Fruit fly (Drosophila melanogaster) whole organism, embryonic: ENCODE data around the gene CG14153.

Experiments
- Aef1 ChIP-seq: fragments of 200-800 bp; sonication (Bioruptor generic); IDR thresholded peaks from 3 replicates; pipeline ENCODE4 v1.3.6; 2022; ENCODE audit warnings: missing biosample characterization, missing genetic modification characterization
- B-H2 ChIP-seq: fragments of 200-800 bp; sonication (Bioruptor generic); optimal IDR thresholded peaks from 2 replicates; lab custom pipeline; 2018; ENCODE audit warnings: missing biosample characterization, mild to moderate bottlenecking, missing genetic modification characterization
- CG10209 ChIP-seq: fragments of 200-800 bp; sonication (Bioruptor generic); optimal IDR thresholded peaks from 3 replicates; lab custom pipeline; 2017; ENCODE audit warnings: missing biosample characterization, mild to moderate bottlenecking, missing genetic modification characterization, missing genetic modification reagents
- CG1024 ChIP-seq: fragments of 200-800 bp; sonication (Bioruptor generic); IDR thresholded peaks from 2 replicates; pipeline ENCODE4 v1.3.6; 2022; ENCODE audit warnings: missing biosample characterization, missing genetic modification characterization
- CG10431 ChIP-seq: fragments of 200-800 bp; sonication (Bioruptor generic); optimal IDR thresholded peaks from 3 replicates; lab custom pipeline; 2018; ENCODE audit warnings: missing biosample characterization, mild to moderate bottlenecking, missing genetic modification characterization
- CG11560 ChIP-seq: fragments of 200-800 bp; sonication (Bioruptor generic); IDR thresholded peaks from 3 replicates; pipeline ENCODE4 v1.3.6; 2022; ENCODE audit warnings: missing biosample characterization, missing genetic modification characterization
- CG1233 ChIP-seq: fragments of 200-800 bp; sonication (Bioruptor generic); optimal IDR thresholded peaks from 4 replicates; lab custom pipeline; 2018; ENCODE audit warnings: missing biosample characterization, mild to moderate bottlenecking, missing genetic modification characterization
- CG14050 ChIP-seq: fragments of 200-800 bp; sonication (Bioruptor generic); IDR thresholded peaks from 3 replicates; pipeline ENCODE4 v1.3.6; 2022; ENCODE audit warnings: missing biosample characterization, missing genetic modification characterization
- CG14667 ChIP-seq: fragments of 200-800 bp; sonication (Bioruptor generic); IDR thresholded peaks from 2 replicates; pipeline ENCODE4 v1.3.6; 2022; ENCODE audit warnings: missing biosample characterization, missing genetic modification characterization
- CG16779 ChIP-seq: fragments of 200-800 bp; sonication (Bioruptor generic); IDR thresholded peaks from 2 replicates; pipeline ENCODE4 v1.3.6; 2022; ENCODE audit warnings: missing biosample characterization, missing genetic modification characterization
- CG17829 ChIP-seq: fragments of 200-800 bp; optimal IDR thresholded peaks from 2 replicates; lab custom pipeline; 2019; ENCODE audit warnings: missing biosample characterization, mild to moderate bottlenecking, missing genetic modification characterization, moderate library complexity
- CG18011 ChIP-seq: fragments of 200-800 bp; sonication (Bioruptor generic); optimal IDR thresholded peaks from 2 replicates; lab custom pipeline; 2017; ENCODE audit warnings: missing biosample characterization, missing genetic modification characterization, mild to moderate bottlenecking, moderate library complexity, missing genotype
- CG1832 ChIP-seq: fragments of 200-800 bp; sonication (Bioruptor generic); optimal IDR thresholded peaks from 2 replicates; lab custom pipeline; 2017; ENCODE audit warnings: missing biosample characterization, mild to moderate bottlenecking, missing genetic modification characterization, inconsistent platforms
- CG18476 ChIP-seq: fragments of 200-800 bp; sonication (Bioruptor generic); optimal IDR thresholded peaks from 2 replicates; lab custom pipeline; 2016; ENCODE audit warnings: missing biosample characterization, mild to moderate bottlenecking, missing genetic modification characterization
- CG18619 ChIP-seq: fragments of 200-800 bp; sonication (Bioruptor generic); optimal IDR thresholded peaks from 3 replicates; lab custom pipeline; 2017; ENCODE audit warnings: missing biosample characterization, mild to moderate bottlenecking, missing genetic modification characterization
- CG32532 ChIP-seq: fragments of 200-800 bp; sonication (Bioruptor generic); IDR thresholded peaks from 2 replicates; pipeline ENCODE4 v1.3.6; 2022; ENCODE audit warnings: missing biosample characterization, missing genetic modification characterization
- CG32767 ChIP-seq: fragments of 200-800 bp; sonication (Bioruptor generic); IDR thresholded peaks from 2 replicates; pipeline ENCODE4 v1.3.6; 2022; ENCODE audit warnings: missing biosample characterization, missing genetic modification characterization
- CG32772 ChIP-seq: fragments of 200-800 bp; sonication (Bioruptor generic); IDR thresholded peaks from 2 replicates; pipeline ENCODE4 v1.3.6; 2022; ENCODE audit warnings: missing biosample characterization, missing genetic modification characterization
- CG34422 ChIP-seq: fragments of 200-800 bp; sonication (Bioruptor generic); IDR thresholded peaks from 3 replicates; pipeline ENCODE4 v1.3.6; 2022; ENCODE audit warnings: missing biosample characterization, missing genetic modification characterization
- CG4360 ChIP-seq: fragments of 200-800 bp; sonication (Bioruptor generic); IDR thresholded peaks from 2 replicates; pipeline ENCODE4 v1.3.6; 2022; ENCODE audit warnings: missing biosample characterization, missing genetic modification characterization
- CG43689 ChIP-seq: fragments of 200-800 bp; sonication (Bioruptor generic); IDR thresholded peaks from 2 replicates; pipeline ENCODE4 v1.3.6; 2022; ENCODE audit warnings: missing biosample characterization, missing genetic modification characterization
- CG4617 ChIP-seq: fragments of 200-800 bp; sonication (Bioruptor generic); optimal IDR thresholded peaks from 3 replicates; lab custom pipeline; 2016; ENCODE audit warnings: missing biosample characterization, missing genetic modification characterization, borderline replicate concordance
- CG5180 ChIP-seq: fragments of 200-800 bp; sonication (Bioruptor generic); optimal IDR thresholded peaks from 3 replicates; lab custom pipeline; 2017; ENCODE audit warnings: missing biosample characterization, missing genetic modification characterization, mild to moderate bottlenecking, moderate library complexity, missing genetic modification reagents
- CG6254 ChIP-seq: fragments of 200-800 bp; sonication (Bioruptor generic); optimal IDR thresholded peaks from 3 replicates; lab custom pipeline; 2017; ENCODE audit warnings: mild to moderate bottlenecking, missing biosample characterization, missing genetic modification reagents, missing genetic modification characterization
- CG6654 ChIP-seq: fragments of 200-800 bp; sonication (Bioruptor generic); optimal IDR thresholded peaks from 2 replicates; lab custom pipeline; 2017; ENCODE audit warnings: missing biosample characterization, mild to moderate bottlenecking, missing genetic modification characterization
- CG7745 ChIP-seq: fragments of 200-800 bp; sonication (Bioruptor generic); optimal IDR thresholded peaks from 2 replicates; lab custom pipeline; 2018; ENCODE audit warnings: missing biosample characterization, mild to moderate bottlenecking, missing genetic modification characterization, moderate library complexity
- CG8765 ChIP-seq: fragments of 200-800 bp; sonication (Bioruptor generic); IDR thresholded peaks from 2 replicates; pipeline ENCODE4 v1.3.6; 2022; ENCODE audit warnings: missing biosample characterization, missing genetic modification characterization
- CG9609 ChIP-seq: fragments of 200-800 bp; sonication (Bioruptor generic); optimal IDR thresholded peaks from 3 replicates; lab custom pipeline; 2016; ENCODE audit warnings: missing biosample characterization, missing genetic modification characterization
- D ChIP-seq, 2 experiments: fragments of 200-800 bp in 1 of 2; fragments of >200 bp in 1 of 2; sonication (Bioruptor generic) in 1 of 2; optimal IDR thresholded peaks; 2 replicates in 1 of 2; 3 replicates in 1 of 2; lab custom pipeline; 2017; ENCODE audit warnings: mild to moderate bottlenecking in 1 of 2, missing biosample characterization in 1 of 2, missing genetic modification characterization in 1 of 2, missing genetic modification reagents in 1 of 2
- E2f1 ChIP-seq: fragments of 200-800 bp; sonication (Bioruptor generic); IDR thresholded peaks from 2 replicates; pipeline ENCODE4 v1.3.6; 2022; ENCODE audit warnings: missing biosample characterization, missing genetic modification characterization
- NC2β ChIP-seq: fragments of 200-800 bp; sonication (Bioruptor generic); optimal IDR thresholded peaks from 2 replicates; lab custom pipeline; 2016; ENCODE audit warnings: missing biosample characterization, missing genetic modification characterization
- Nf-YC ChIP-seq: fragments of 200-800 bp; optimal IDR thresholded peaks from 3 replicates; lab custom pipeline; 2019; ENCODE audit warnings: missing biosample characterization, mild to moderate bottlenecking, missing genetic modification characterization, moderate library complexity
- Oli ChIP-seq: fragments of 200-800 bp; sonication (Bioruptor generic); optimal IDR thresholded peaks from 2 replicates; lab custom pipeline; 2018; ENCODE audit warnings: missing biosample characterization, mild to moderate bottlenecking, missing genetic modification characterization, moderate library complexity
- Sox100B ChIP-seq: fragments of 200-800 bp; sonication (Bioruptor generic); optimal IDR thresholded peaks from 3 replicates; lab custom pipeline; 2018; ENCODE audit warnings: missing biosample characterization, mild to moderate bottlenecking, missing genetic modification characterization
- Sry-δ ChIP-seq: fragments of 200-800 bp; sonication (Bioruptor generic); optimal IDR thresholded peaks from 2 replicates; lab custom pipeline; 2016; ENCODE audit warnings: missing biosample characterization, missing genetic modification characterization
- Usf ChIP-seq: fragments of 200-800 bp; sonication (Bioruptor generic); optimal IDR thresholded peaks from 2 replicates; lab custom pipeline; 2017; ENCODE audit warnings: missing genotype, missing biosample characterization, missing genetic modification characterization
- Xbp1 ChIP-seq: fragments of 200-800 bp; sonication (Bioruptor generic); optimal IDR thresholded peaks from 3 replicates; lab custom pipeline; 2016; ENCODE audit warnings: missing biosample characterization, mild to moderate bottlenecking, missing genetic modification characterization
- bowl ChIP-seq: fragments of 200-800 bp; sonication (Bioruptor generic); IDR thresholded peaks from 2 replicates; pipeline ENCODE4 v1.3.6; 2022; ENCODE audit warnings: missing biosample characterization, missing genetic modification characterization
- cas ChIP-seq: fragments of 200-800 bp; sonication (Bioruptor generic); IDR thresholded peaks from 2 replicates; pipeline ENCODE4 v1.3.6; 2022; ENCODE audit warnings: missing biosample characterization, missing genetic modification characterization
- corto ChIP-seq: fragments of 200-800 bp; sonication (Bioruptor generic); optimal IDR thresholded peaks from 2 replicates; lab custom pipeline; 2016; ENCODE audit warnings: missing biosample characterization, mild to moderate bottlenecking, missing genetic modification characterization, moderate library complexity
- croc ChIP-seq: fragments of 200-800 bp; sonication (Bioruptor generic); conservative IDR thresholded peaks from 3 replicates; pipeline ENCODE4 v1.3.6; 2022; ENCODE audit warnings: missing biosample characterization, missing genetic modification characterization
- fd64A ChIP-seq: fragments of 200-800 bp; sonication (Bioruptor generic); optimal IDR thresholded peaks from 3 replicates; lab custom pipeline; 2018; ENCODE audit warnings: missing biosample characterization, mild to moderate bottlenecking, missing genetic modification characterization
- gfzf ChIP-seq: fragments of 200-800 bp; sonication (Bioruptor generic); optimal IDR thresholded peaks from 2 replicates; lab custom pipeline; 2016; ENCODE audit warnings: missing biosample characterization, mild to moderate bottlenecking, missing genetic modification characterization, moderate library complexity
- gsb ChIP-seq: fragments of 200-800 bp; sonication (Bioruptor generic); IDR thresholded peaks from 2 replicates; pipeline ENCODE4 v1.3.6; 2022; ENCODE audit warnings: missing biosample characterization, missing genetic modification characterization
- hbn ChIP-seq: fragments of 200-800 bp; sonication (Bioruptor generic); IDR thresholded peaks from 2 replicates; pipeline ENCODE4 v1.3.6; 2022; ENCODE audit warnings: missing biosample characterization, missing genetic modification characterization; ENCODE audit not compliant: partially characterized antibody
- knrl ChIP-seq: fragments of 200-800 bp; sonication (Bioruptor generic); IDR thresholded peaks from 3 replicates; pipeline ENCODE4 v1.3.6; 2022; ENCODE audit warnings: missing biosample characterization, missing genetic modification characterization; ENCODE audit not compliant: partially characterized antibody
- lilli ChIP-seq: fragments of 200-800 bp; sonication (Bioruptor generic); optimal IDR thresholded peaks from 3 replicates; lab custom pipeline; 2016; ENCODE audit warnings: missing biosample characterization, missing genetic modification characterization
- run ChIP-seq: fragments of 200-800 bp; sonication (Bioruptor generic); optimal IDR thresholded peaks from 3 replicates; lab custom pipeline; 2018; ENCODE audit warnings: missing biosample characterization, mild to moderate bottlenecking, missing genetic modification characterization
- tgo ChIP-seq: fragments of 200-800 bp; sonication (Bioruptor generic); IDR thresholded peaks from 3 replicates; pipeline ENCODE4 v1.3.6; 2022; ENCODE audit warnings: missing biosample characterization, missing genetic modification characterization
- tin ChIP-seq: fragments of 200-800 bp; sonication (Bioruptor generic); optimal IDR thresholded peaks from 3 replicates; lab custom pipeline; 2016; ENCODE audit warnings: missing biosample characterization, missing genetic modification characterization
- usp ChIP-seq: fragments of >200 bp; optimal IDR thresholded peaks from 2 replicates; lab custom pipeline; 2017; ENCODE audit warnings: missing biosample characterization, missing genetic modification characterization
- wor ChIP-seq: fragments of 200-800 bp; sonication (Bioruptor generic); IDR thresholded peaks from 2 replicates; pipeline ENCODE4 v1.3.6; 2022; ENCODE audit warnings: missing biosample characterization, missing genetic modification characterization

The CG14153 gene

dm6 chr3L:10681814-10682213 is 38.5 kb downstream of the CG14153 start (continued):
- TF ChIP-seq Sox100B (GFP tag; lab: Kevin White, UChicago) (no peak), CG32767 (GFP tag; lab: Robert Waterston, UW) (no peak), Nf-YC (tag; lab: Kevin White, UChicago) (no peak), CG17829 (tag; lab: Kevin White, UChicago) (no peak), CG32772 (GFP tag; lab: Robert Waterston, UW) (no peak), CG8765 (GFP tag; lab: Robert Waterston, UW) (no peak), croc (GFP tag; lab: Robert Waterston, UW) (no peak), CG10431 (GFP tag; lab: Kevin White, UChicago) (no peak), CG10209 (GFP tag; lab: Kevin White, UChicago) (no peak), CG18011 (GFP tag; lab: Kevin White, UChicago) (no peak), CG6654 (GFP tag; lab: Kevin White, UChicago) (no peak), E2f1 (no peak), run (tag; lab: Kevin White, UChicago) (no peak), CG1832 (GFP tag; lab: Kevin White, UChicago) (peak; percentile 87), tin (no peak), Usf (GFP tag; lab: Kevin White, UChicago) (no peak), hbn (peak; percentile 30; the same call in 1 of the 2 replicates), NC2β (GFP tag; lab: Kevin White, UChicago) (no peak), Sry-δ (GFP tag; lab: Kevin White, UChicago) (no peak), CG1233 (GFP tag; lab: Kevin White, UChicago) (no peak), tgo (no peak), CG4360 (GFP tag; lab: Robert Waterston, UW) (peak; percentile 99), CG18476 (no peak), CG14050 (GFP tag; lab: Robert Waterston, UW) (no peak), D (optimal IDR thresholded peaks at IDR 0.05; lab: Kevin White, UChicago) (no peak), D (GFP tag; optimal IDR thresholded peaks at IDR 0.05; lab: Kevin White, UChicago) (no peak), gfzf (GFP tag; lab: Kevin White, UChicago) (no peak), wor (GFP tag; lab: Robert Waterston, UW) (no peak), CG18619 (GFP tag; lab: Kevin White, UChicago) (no peak), CG6254 (GFP tag; lab: Kevin White, UChicago) (no peak), CG7745 (tag; lab: Kevin White, UChicago) (no peak), lilli (GFP tag; lab: Kevin White, UChicago) (no peak), CG34422 (no peak), cas (no peak), CG1024 (no peak), gsb (no peak), B-H2 (GFP tag; lab: Kevin White, UChicago) (peak; percentile 3), CG14667 (GFP tag; lab: Robert Waterston, UW) (no peak), usp (GFP tag; lab: Kevin White, UChicago) (no peak), CG4617 (GFP tag; lab: Kevin White, UChicago) (no peak), CG5180 (GFP tag; lab: Kevin White, UChicago) (no peak), CG32532 (GFP tag; lab: Robert Waterston, UW) (peak; percentile 76; the same call in 1 of the 2 replicates), Xbp1 (GFP tag; lab: Kevin White, UChicago) (no peak), knrl (GFP tag; lab: Robert Waterston, UW) (no peak), CG11560 (no peak), CG16779 (0 out of 2 replicates have a peak, but pooled peaks have one; percentile 56), Oli (no peak), CG9609 (GFP tag; lab: Kevin White, UChicago) (no peak), Aef1 (GFP tag; lab: Robert Waterston, UW) (peak; percentile 67), CG43689 (GFP tag; lab: Robert Waterston, UW) (no peak), corto (no peak), fd64A (no peak), bowl (GFP tag; lab: Robert Waterston, UW) (no peak)
